Fruit fly (Drosophila melanogaster) ovary, adult (tissue): ENCODE measurements around the gene CG12016.

ENCODE experiments used
- CG17801 ChIP-seq: fragments of 200-800 bp; optimal IDR thresholded peaks from 2 replicates; lab custom pipeline; 2019; ENCODE audit warnings: missing biosample characterization, mild to moderate bottlenecking, missing genetic modification characterization, moderate library complexity; ENCODE audit not compliant: partially characterized antibody

The CG12016 gene

dm6 chr3L:3352516-3352915, 33.2 kb downstream of the CG12016 start:
- no peak for TF ChIP-seq CG17801 (GFP tag; lab: Kevin White, UChicago)

dm6 chr3L:3353297-3353696, 33.9 kb downstream of the CG12016 start:
- no peak for TF ChIP-seq CG17801 (GFP tag; lab: Kevin White, UChicago)

dm6 chr3L:3369256-3369655, 49.9 kb downstream of the CG12016 start, which contains the start of gene Drs:
Drs (plus strand) TSS chr3L:3369556.
- no peak for TF ChIP-seq CG17801 (GFP tag; lab: Kevin White, UChicago)
